Worm (Caenorhabditis elegans) whole organism, L4 larva: Measurements from ENCODE around the gene popl-5.

Experiments
- ceh-20 ChIP-seq: fragments of 200-800 bp; sonication (Bioruptor generic); IDR thresholded peaks from 2 replicates; pipeline ENCODE4 v1.3.6; 2022; ENCODE audit warnings: missing genetic modification reagents, missing genetic modification characterization, missing compliant biosample characterization
- lin-15B ChIP-seq: fragments of 150-350 bp; sonication (generic microtip); optimal IDR thresholded peaks from 3 replicates; lab custom pipeline; 2014; ENCODE audit warnings: missing biosample characterization, missing genetic modification characterization
- lin-39 ChIP-seq: fragments of 150-350 bp; optimal IDR thresholded peaks from 2 replicates; lab custom pipeline; 2014; ENCODE audit warnings: missing biosample characterization, missing genetic modification reagents, missing genetic modification characterization
- mep-1 ChIP-seq: fragments of 150-350 bp; sonication (generic microtip); optimal IDR thresholded peaks from 3 replicates; lab custom pipeline; 2014; ENCODE audit warnings: missing biosample characterization, missing genetic modification characterization
- mxl-2 ChIP-seq: fragments of 200-800 bp; sonication (Bioruptor generic); conservative IDR thresholded peaks from 2 replicates; pipeline ENCODE4 v1.3.6; 2022; ENCODE audit warnings: missing genetic modification reagents, missing genetic modification characterization, missing compliant biosample characterization
- skn-1 ChIP-seq: fragments of 150-350 bp; optimal IDR thresholded peaks from 2 replicates; lab custom pipeline; 2014; ENCODE audit warnings: missing biosample characterization, missing genetic modification characterization
- snpc-4 ChIP-seq: fragments of 150-350 bp; optimal IDR thresholded peaks from 2 replicates; lab custom pipeline; 2014; ENCODE audit warnings: missing biosample characterization, missing genetic modification characterization
- spr-1 ChIP-seq: sonication (generic microtip); optimal IDR thresholded peaks from 2 replicates; lab custom pipeline; 2016; ENCODE audit warnings: mild to moderate bottlenecking, missing genetic modification characterization, missing compliant biosample characterization
- tag-97 ChIP-seq: fragments of 200-800 bp; sonication (Bioruptor generic); IDR thresholded peaks from 2 replicates; pipeline ENCODE4 v1.3.6; 2022; ENCODE audit warnings: missing genetic modification characterization, missing compliant biosample characterization
- tra-1 ChIP-seq: fragments of 200-800 bp; sonication (Bioruptor generic); IDR thresholded peaks from 2 replicates; pipeline ENCODE4 v1.3.6; 2022; ENCODE audit warnings: missing genetic modification reagents, missing genetic modification characterization, missing compliant biosample characterization
- unc-130 ChIP-seq: sonication (generic microtip); optimal IDR thresholded peaks from 2 replicates; lab custom pipeline; 2016; ENCODE audit warnings: missing genetic modification reagents, missing genetic modification characterization, missing compliant biosample characterization
- vab-7 ChIP-seq: fragments of 200-800 bp; sonication (Bioruptor generic); IDR thresholded peaks from 2 replicates; pipeline ENCODE4 v1.3.6; 2022; ENCODE audit warnings: missing genetic modification reagents, missing genetic modification characterization, missing compliant biosample characterization

- no peak for TF ChIP-seq spr-1 (tag; lab: Kevin White, UChicago)
- TF ChIP-seq snpc-4 (tag; lab: Kevin White, UChicago): no peak
- TF ChIP-seq mep-1: no peak
- TF ChIP-seq ceh-20 (GFP tag; lab: Robert Waterston, UW): no peak
- no peak for TF ChIP-seq vab-7 (GFP tag; lab: Robert Waterston, UW)
- no peak for TF ChIP-seq skn-1 (tag; lab: Kevin White, UChicago)
- TF ChIP-seq unc-130 (GFP tag; lab: Kevin White, UChicago): no peak
- no peak for TF ChIP-seq lin-39
- TF ChIP-seq tra-1: no peak
- TF ChIP-seq mxl-2 (GFP tag; lab: Robert Waterston, UW): no peak
- TF ChIP-seq tag-97 (GFP tag; lab: Robert Waterston, UW): no peak
- TF ChIP-seq lin-15B (tag; lab: Kevin White, UChicago): no peak
These were observed 9.8 kb downstream of the popl-5 start for ce11 chrIII:11477307-11477706.
